Fruit fly (Drosophila melanogaster): Measurements from ENCODE around the gene VhaAC39-2.
A peak's percentile ranks its signal among the peaks of the same experiment; 100 is the strongest.

VhaAC39-2 gene

DNA sequence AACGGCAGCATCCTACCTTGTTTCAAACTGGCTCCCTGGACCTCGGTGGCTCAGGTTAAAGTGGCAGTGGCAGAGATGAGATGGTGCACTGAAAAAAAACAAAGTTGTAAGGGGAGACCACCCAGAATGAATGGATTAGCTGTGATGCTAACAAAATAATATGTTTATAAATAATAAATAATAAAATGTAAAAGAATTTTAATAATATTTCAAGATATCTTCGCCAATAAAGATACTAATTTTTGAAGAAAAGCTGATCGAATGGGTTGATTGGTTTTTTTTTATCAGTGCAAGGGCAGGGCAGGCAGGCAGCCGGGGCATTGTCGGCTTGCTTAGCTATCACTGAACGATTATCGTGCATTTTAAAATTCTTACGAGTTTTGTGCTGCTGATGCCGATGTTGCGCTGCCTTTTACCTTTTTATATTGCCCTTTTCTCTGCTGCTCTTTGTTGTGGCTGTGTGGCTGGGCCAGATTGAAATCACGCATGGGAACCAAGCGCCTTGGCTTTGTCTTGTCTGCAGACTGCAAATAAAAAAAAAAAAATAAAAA lies 10.0 kb downstream of the VhaAC39-2 start (continued):
- TF ChIP-seq CG6813 (GFP tag; optimal IDR thresholded peaks at IDR 0.05), result no peak
- TF ChIP-seq eve (GFP tag; optimal IDR thresholded peaks at IDR 0.05), result no peak
- no peak for TF ChIP-seq CG3995 (GFP tag; optimal IDR thresholded peaks at IDR 0.05)
- no peak for TF ChIP-seq CG2116 (GFP tag; optimal IDR thresholded peaks at IDR 0.05)
- no peak for TF ChIP-seq btn (GFP tag; optimal IDR thresholded peaks at IDR 0.05)
- TF ChIP-seq ewg (GFP tag; optimal IDR thresholded peaks at IDR 0.05), result no peak
- TF ChIP-seq gt (GFP tag; IDR thresholded peaks at IDR 0.05), result no peak
- TF ChIP-seq chm (GFP tag; IDR thresholded peaks at IDR 0.05), result peak; percentile 53; the same call in 1 of the 2 replicates
- TF ChIP-seq HLH3B (GFP tag; IDR thresholded peaks at IDR 0.05), result no peak
- no peak for TF ChIP-seq CG33213 (GFP tag; optimal IDR thresholded peaks at IDR 0.05)
- TF ChIP-seq vvl (GFP tag; IDR thresholded peaks at IDR 0.05), result no peak
- TF ChIP-seq sens (GFP tag), result peak; percentile 63
- no peak for TF ChIP-seq NC2β (GFP tag; optimal IDR thresholded peaks at IDR 0.05)
- TF ChIP-seq scrt (GFP tag; optimal IDR thresholded peaks at IDR 0.05), result no peak
- TF ChIP-seq CG4730 (GFP tag; IDR thresholded peaks at IDR 0.05), result no peak
- TF ChIP-seq slou (GFP tag; optimal IDR thresholded peaks at IDR 0.05), result no peak
- no peak for TF ChIP-seq ftz-f1 (GFP tag; optimal IDR thresholded peaks at IDR 0.05)
- no peak for TF ChIP-seq gce (GFP tag; IDR thresholded peaks at IDR 0.05)
- no peak for TF ChIP-seq CG14965 (GFP tag; optimal IDR thresholded peaks at IDR 0.05; ENCODE audit: borderline replicate concordance)
- no peak for TF ChIP-seq HHEX (GFP tag; optimal IDR thresholded peaks at IDR 0.05)
- no peak for TF ChIP-seq lab (GFP tag; optimal IDR thresholded peaks at IDR 0.05)
- TF ChIP-seq CG17361 (GFP tag; IDR thresholded peaks at IDR 0.05), result peak; percentile 63
- TF ChIP-seq CG1529 (GFP tag; optimal IDR thresholded peaks at IDR 0.05), result no peak
- TF ChIP-seq CG11695 (GFP tag; IDR thresholded peaks at IDR 0.05), result 0 out of 3 replicates have a peak, but pooled peaks have one; percentile 25
- TF ChIP-seq Ets65A (GFP tag), result peak; percentile 61
- TF ChIP-seq ase (GFP tag; IDR thresholded peaks at IDR 0.05), result no peak
- TF ChIP-seq z (GFP tag; IDR thresholded peaks at IDR 0.05), result no peak
- peak; percentile 50; the same call in 1 of the 2 replicates for TF ChIP-seq ara (GFP tag; IDR thresholded peaks at IDR 0.05)
- no peak for TF ChIP-seq CG12744 (GFP tag; optimal IDR thresholded peaks at IDR 0.05)
- no peak for TF ChIP-seq BEAF-32 (GFP tag; optimal IDR thresholded peaks at IDR 0.05)
- no peak for TF ChIP-seq Meics (GFP tag; optimal IDR thresholded peaks at IDR 0.05)
- TF ChIP-seq CG8765 (GFP tag; IDR thresholded peaks at IDR 0.05), result peak; percentile 14; the same call in 1 of the 2 replicates
- TF ChIP-seq CG1024 (GFP tag; IDR thresholded peaks at IDR 0.05), result no peak
- no peak for TF ChIP-seq CG6272 (GFP tag; IDR thresholded peaks at IDR 0.05)
- no peak for TF ChIP-seq TFAM (GFP tag; optimal IDR thresholded peaks at IDR 0.05)
- TF ChIP-seq Neu2 (GFP tag; optimal IDR thresholded peaks at IDR 0.05; ENCODE audit: borderline replicate concordance), result no peak
- no peak for TF ChIP-seq Nf-YB (GFP tag; optimal IDR thresholded peaks at IDR 0.05)
- no peak for TF ChIP-seq CG18011 (GFP tag; optimal IDR thresholded peaks at IDR 0.05)
- TF ChIP-seq Hr39 (optimal IDR thresholded peaks at IDR 0.05), result no peak
- TF ChIP-seq HLH4C (GFP tag; IDR thresholded peaks at IDR 0.05; ENCODE audit: partially characterized antibody), result no peak
- no peak for TF ChIP-seq CG15479 (GFP tag; optimal IDR thresholded peaks at IDR 0.05)
- no peak for TF ChIP-seq CG31365 (tag; optimal IDR thresholded peaks at IDR 0.05)
- no peak for TF ChIP-seq slp2 (GFP tag; optimal IDR thresholded peaks at IDR 0.05)
- TF ChIP-seq Mes4 (GFP tag; optimal IDR thresholded peaks at IDR 0.05), result no peak
- TF ChIP-seq nau (GFP tag; optimal IDR thresholded peaks at IDR 0.05), result no peak
- TF ChIP-seq CG12299 (tag; optimal IDR thresholded peaks at IDR 0.05), result no peak
- TF ChIP-seq CG6175 (GFP tag; IDR thresholded peaks at IDR 0.05), result no peak
- TF ChIP-seq CG8388 (GFP tag; optimal IDR thresholded peaks at IDR 0.05), result peak; percentile 56
- TF ChIP-seq CG2712 (tag; optimal IDR thresholded peaks at IDR 0.05), result peak; percentile 73
- TF ChIP-seq bcd (GFP tag; optimal IDR thresholded peaks at IDR 0.05), result no peak
- TF ChIP-seq ap (GFP tag; IDR thresholded peaks at IDR 0.05), result no peak
- no peak for TF ChIP-seq cwo (GFP tag; optimal IDR thresholded peaks at IDR 0.05)

All from whole organism, embryonic.